Fruit fly (Drosophila melanogaster) whole organism: ENCODE results near the gene peg.

Source experiments
- CG8478 ChIP-seq: fragments of >200 bp; optimal IDR thresholded peaks from 2 replicates; lab custom pipeline; 2018; ENCODE audit warnings: inconsistent platforms
- psq ChIP-seq: fragments of >200 bp; optimal IDR thresholded peaks from 2 replicates; lab custom pipeline; 2017
- usp ChIP-seq: fragments of >200 bp; optimal IDR thresholded peaks from 2 replicates; lab custom pipeline; 2017; ENCODE audit warnings: missing biosample characterization, missing genetic modification characterization, mixed read lengths

DNA sequence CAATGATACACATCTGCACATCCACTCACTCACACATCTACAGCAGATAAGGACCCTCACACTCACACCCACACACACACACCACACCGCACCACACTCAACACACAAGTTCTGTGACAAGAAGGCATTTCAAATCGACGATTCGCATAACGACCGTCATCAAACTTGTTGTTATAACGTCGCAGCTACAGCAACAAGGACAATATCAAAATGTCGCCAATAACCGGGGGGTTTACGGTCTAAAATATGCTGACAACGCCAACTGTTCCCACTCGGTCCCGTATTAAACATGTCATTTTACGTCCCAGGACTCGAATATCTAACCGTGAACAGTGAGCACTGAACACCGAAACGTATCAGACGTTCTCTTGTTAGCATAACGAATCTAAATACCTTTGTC lies 39.1 kb downstream of the peg start:
- no peak for TF ChIP-seq usp (GFP tag; lab: Kevin White, UChicago)
- no peak for TF ChIP-seq CG8478 (lab: Kevin White, UChicago)
- TF ChIP-seq psq (lab: Kevin White, UChicago): no peak
